Worm (Caenorhabditis elegans) whole organism, L1 larva: ENCODE results near the gene B0281.3.

ENCODE experiments used
- C16A3.4 ChIP-seq: fragments of 150-350 bp; optimal IDR thresholded peaks from 2 replicates; lab custom pipeline; 2014; ENCODE audit warnings: missing biosample characterization, missing genetic modification characterization
- C34B4.2 ChIP-seq: sonication (generic microtip); optimal IDR thresholded peaks from 2 replicates; lab custom pipeline; 2017; ENCODE audit warnings: mild to moderate bottlenecking, missing genetic modification characterization, missing compliant biosample characterization
- Y116A8C.19 ChIP-seq: sonication (generic microtip); optimal IDR thresholded peaks from 2 replicates; lab custom pipeline; 2016; ENCODE audit warnings: missing compliant biosample characterization, missing genetic modification characterization, borderline replicate concordance
- ama-1 ChIP-seq: fragments of 150-350 bp; optimal IDR thresholded peaks from 2 replicates; lab custom pipeline; 2014
- ceh-63 ChIP-seq: fragments of 200-800 bp; sonication (Bioruptor generic); optimal IDR thresholded peaks from 2 replicates; lab custom pipeline; 2018; ENCODE audit warnings: mild to moderate bottlenecking, missing genetic modification characterization, missing compliant biosample characterization
- ceh-8 ChIP-seq: fragments of 200-800 bp; sonication (Bioruptor generic); optimal IDR thresholded peaks from 2 replicates; lab custom pipeline; 2018; ENCODE audit warnings: mild to moderate bottlenecking, missing genetic modification characterization, moderate library complexity, missing compliant biosample characterization
- ces-1 ChIP-seq: fragments of 150-350 bp; optimal IDR thresholded peaks from 2 replicates; lab custom pipeline; 2014; ENCODE audit warnings: missing biosample characterization, missing genetic modification reagents, missing genetic modification characterization
- dpl-1 ChIP-seq, 3 experiments: fragments of 150-350 bp in 2 of 3; sonication (generic microtip) in 1 of 3; optimal IDR thresholded peaks; 2 replicates each; lab custom pipeline; 2014 to 2017; ENCODE audit warnings: missing biosample characterization in 3 of 3, missing genetic modification characterization in 3 of 3, missing genetic modification reagents in 3 of 3
- dsc-1 ChIP-seq: sonication (generic microtip); optimal IDR thresholded peaks from 2 replicates; lab custom pipeline; 2016; ENCODE audit warnings: mild to moderate bottlenecking, missing genetic modification characterization, missing compliant biosample characterization
- egl-13 ChIP-seq: sonication (generic microtip); optimal IDR thresholded peaks from 2 replicates; lab custom pipeline; 2016; ENCODE audit warnings: missing genotype, missing genetic modification reagents, missing genetic modification characterization, missing compliant biosample characterization
- elt-3 ChIP-seq, 6 experiments: fragments of 150-350 bp in 1 of 6; sonication (generic microtip); optimal IDR thresholded peaks; 2 replicates each; lab custom pipeline; 2017 to 2018; ENCODE audit warnings: missing biosample characterization in 6 of 6, missing genetic modification characterization in 6 of 6, inconsistent platforms in 1 of 6
- fkh-10 ChIP-seq: sonication (generic microtip); optimal IDR thresholded peaks from 2 replicates; lab custom pipeline; 2017; ENCODE audit warnings: missing biosample characterization, missing genetic modification reagents, missing genetic modification characterization
- fkh-4 ChIP-seq: sonication (generic microtip); optimal IDR thresholded peaks from 2 replicates; lab custom pipeline; 2016; ENCODE audit warnings: missing compliant biosample characterization, missing genetic modification characterization, borderline replicate concordance
- hpl-2 ChIP-seq: fragments of 150-350 bp; optimal IDR thresholded peaks from 2 replicates; lab custom pipeline; 2014; ENCODE audit warnings: missing biosample characterization, missing genetic modification reagents, missing genetic modification characterization
- isw-1 ChIP-seq: fragments of 200-800 bp; sonication (Bioruptor generic); IDR thresholded peaks from 2 replicates; pipeline ENCODE4 v1.3.6; 2022; ENCODE audit warnings: missing genetic modification characterization, missing compliant biosample characterization
- jun-1 ChIP-seq: fragments of 150-350 bp; optimal IDR thresholded peaks from 2 replicates; lab custom pipeline; 2014; ENCODE audit warnings: missing biosample characterization, missing genetic modification reagents, missing genetic modification characterization
- lin-13 ChIP-seq: fragments of 150-350 bp; optimal IDR thresholded peaks from 2 replicates; lab custom pipeline; 2014; ENCODE audit warnings: missing biosample characterization, missing genetic modification reagents, missing genetic modification characterization
- lin-14 ChIP-seq: fragments of 200-800 bp; sonication (Bioruptor generic); optimal IDR thresholded peaks from 2 replicates; lab custom pipeline; 2018; ENCODE audit warnings: mild to moderate bottlenecking, missing genetic modification characterization, moderate library complexity, missing compliant biosample characterization
- lin-39 ChIP-seq: fragments of 150-350 bp; optimal IDR thresholded peaks from 2 replicates; lab custom pipeline; 2014; ENCODE audit warnings: missing biosample characterization, missing genetic modification reagents, missing genetic modification characterization
- lsy-2 ChIP-seq, 2 experiments: fragments of 150-350 bp; optimal IDR thresholded peaks; 2 replicates each; lab custom pipeline; 2014; ENCODE audit warnings: missing biosample characterization in 2 of 2, missing genetic modification characterization in 2 of 2
- mdl-1 ChIP-seq, 2 experiments: fragments of 150-350 bp; optimal IDR thresholded peaks; 2 replicates each; lab custom pipeline; 2014 to 2017; ENCODE audit warnings: missing biosample characterization in 2 of 2, missing genetic modification characterization in 2 of 2, inconsistent platforms in 1 of 2
- mef-2 ChIP-seq: fragments of 150-350 bp; optimal IDR thresholded peaks from 2 replicates; lab custom pipeline; 2014; ENCODE audit warnings: missing biosample characterization, missing genetic modification characterization
- mep-1 ChIP-seq: fragments of 150-350 bp; optimal IDR thresholded peaks from 2 replicates; lab custom pipeline; 2014; ENCODE audit warnings: missing biosample characterization, missing genetic modification characterization
- nhr-11 ChIP-seq: fragments of 150-350 bp; optimal IDR thresholded peaks from 2 replicates; lab custom pipeline; 2014; ENCODE audit warnings: missing biosample characterization, missing genetic modification characterization
- nhr-12 ChIP-seq: sonication (generic microtip); optimal IDR thresholded peaks from 2 replicates; lab custom pipeline; 2017; ENCODE audit warnings: missing biosample characterization, missing genetic modification characterization
- nhr-19 ChIP-seq: fragments of 200-800 bp; sonication (Bioruptor generic); conservative IDR thresholded peaks from 2 replicates; pipeline ENCODE4 v1.3.6; 2022; ENCODE audit warnings: missing genetic modification characterization, missing compliant biosample characterization
- nhr-71 ChIP-seq: sonication (generic microtip); optimal IDR thresholded peaks from 2 replicates; lab custom pipeline; 2016; ENCODE audit warnings: mild to moderate bottlenecking, missing genetic modification characterization, moderate library complexity, missing compliant biosample characterization
- nhr-77 ChIP-seq: fragments of 150-350 bp; optimal IDR thresholded peaks from 2 replicates; lab custom pipeline; 2014; ENCODE audit warnings: missing biosample characterization, missing genetic modification characterization
- nhr-85 ChIP-seq: sonication (generic microtip); peaks from one replicate; lab custom pipeline; 2016; ENCODE audit warnings: missing genetic modification characterization, inconsistent platforms, missing compliant biosample characterization
- nhr-90 ChIP-seq: sonication (generic microtip); optimal IDR thresholded peaks from 2 replicates; lab custom pipeline; 2016; ENCODE audit warnings: mild to moderate bottlenecking, missing genetic modification characterization, missing compliant biosample characterization; ENCODE audit not compliant: poor library complexity
- pag-3 ChIP-seq: sonication (generic microtip); optimal IDR thresholded peaks from 2 replicates; lab custom pipeline; 2017; ENCODE audit warnings: missing genetic modification characterization, mild to moderate bottlenecking, missing compliant biosample characterization, antibody characterized with exemption, borderline replicate concordance; ENCODE audit not compliant: insufficient read depth
- pax-3 ChIP-seq: fragments of 200-800 bp; sonication (Bioruptor generic); optimal IDR thresholded peaks from 2 replicates; lab custom pipeline; 2018; ENCODE audit warnings: mild to moderate bottlenecking, missing genetic modification characterization, moderate library complexity, missing compliant biosample characterization
- rnt-1 ChIP-seq: sonication (generic microtip); optimal IDR thresholded peaks from 2 replicates; lab custom pipeline; 2016; ENCODE audit warnings: mild to moderate bottlenecking, missing genetic modification characterization, moderate library complexity, missing compliant biosample characterization
- snpc-4 ChIP-seq: fragments of 150-350 bp; optimal IDR thresholded peaks from 2 replicates; lab custom pipeline; 2014; ENCODE audit warnings: missing biosample characterization, missing genetic modification characterization
- sox-4 ChIP-seq: sonication (generic microtip); optimal IDR thresholded peaks from 2 replicates; lab custom pipeline; 2016; ENCODE audit warnings: missing genetic modification characterization, missing compliant biosample characterization
- sup-37 ChIP-seq: fragments of 200-800 bp; sonication (Bioruptor generic); optimal IDR thresholded peaks from 2 replicates; lab custom pipeline; 2018; ENCODE audit warnings: mild to moderate bottlenecking, missing genetic modification characterization, missing compliant biosample characterization
- swsn-7 ChIP-seq: sonication (generic microtip); optimal IDR thresholded peaks from 2 replicates; lab custom pipeline; 2016; ENCODE audit warnings: missing genetic modification characterization, missing compliant biosample characterization
- unc-130 ChIP-seq: fragments of 150-350 bp; optimal IDR thresholded peaks from 2 replicates; lab custom pipeline; 2017; ENCODE audit warnings: missing biosample characterization, missing genetic modification characterization, inconsistent platforms
- unc-30 ChIP-seq: sonication (generic microtip); optimal IDR thresholded peaks from 2 replicates; lab custom pipeline; 2017; ENCODE audit warnings: missing biosample characterization, missing genetic modification characterization
- unc-86 ChIP-seq: sonication (generic microtip); optimal IDR thresholded peaks from 2 replicates; lab custom pipeline; 2016; ENCODE audit warnings: missing genetic modification characterization, missing compliant biosample characterization
- unc-98 ChIP-seq: fragments of 200-800 bp; sonication (Bioruptor generic); IDR thresholded peaks from 2 replicates; pipeline ENCODE4 v1.3.6; 2022; ENCODE audit warnings: missing genetic modification characterization, missing compliant biosample characterization
- zag-1 ChIP-seq: fragments of 150-350 bp; optimal IDR thresholded peaks from 2 replicates; lab custom pipeline; 2014; ENCODE audit warnings: missing biosample characterization, missing genetic modification characterization

Gene B0281.3

DNA sequence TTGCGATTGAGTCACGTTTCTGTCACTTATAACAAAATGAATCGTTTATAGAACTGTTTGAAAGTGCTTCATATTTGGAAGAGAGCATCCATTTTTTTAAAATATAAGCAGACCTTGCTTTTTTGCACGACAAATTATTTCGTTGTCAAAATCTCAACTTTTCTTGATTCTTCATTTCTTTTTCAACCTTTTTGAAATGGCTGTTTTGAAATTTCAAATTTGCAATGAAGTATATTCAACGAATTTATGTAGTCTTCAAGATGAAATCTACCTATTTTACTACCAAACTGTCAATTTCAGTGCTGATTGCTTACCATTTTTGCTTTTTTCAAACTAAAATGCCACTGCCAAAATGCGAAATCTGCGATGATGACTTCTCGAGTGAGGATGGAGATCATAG is at the start of gene B0281.3:
Gene B0281.3 (plus strand): TSS at position 301 of the 400 bp plus-strand sequence.
- TF ChIP-seq dsc-1 = no peak
- no peak for TF ChIP-seq unc-86 (tag; lab: Kevin White, UChicago)
- TF ChIP-seq lsy-2 (tag; optimal IDR thresholded peaks at IDR 0.05; lab: Kevin White, UChicago) = no peak
- no peak for TF ChIP-seq nhr-71 (tag; lab: Kevin White, UChicago)
- TF ChIP-seq unc-30 = no peak
- no peak for TF ChIP-seq nhr-19 (GFP tag; lab: Robert Waterston, UW)
- no peak for TF ChIP-seq unc-130
- TF ChIP-seq isw-1 (GFP tag; lab: Robert Waterston, UW) = no peak
- no peak for TF ChIP-seq mep-1 (tag; lab: Kevin White, UChicago)
- TF ChIP-seq pax-3 = no peak
- TF ChIP-seq nhr-77 (tag; lab: Kevin White, UChicago) = no peak
- no peak for TF ChIP-seq hpl-2 (GFP tag; lab: Kevin White, UChicago)

DNA sequence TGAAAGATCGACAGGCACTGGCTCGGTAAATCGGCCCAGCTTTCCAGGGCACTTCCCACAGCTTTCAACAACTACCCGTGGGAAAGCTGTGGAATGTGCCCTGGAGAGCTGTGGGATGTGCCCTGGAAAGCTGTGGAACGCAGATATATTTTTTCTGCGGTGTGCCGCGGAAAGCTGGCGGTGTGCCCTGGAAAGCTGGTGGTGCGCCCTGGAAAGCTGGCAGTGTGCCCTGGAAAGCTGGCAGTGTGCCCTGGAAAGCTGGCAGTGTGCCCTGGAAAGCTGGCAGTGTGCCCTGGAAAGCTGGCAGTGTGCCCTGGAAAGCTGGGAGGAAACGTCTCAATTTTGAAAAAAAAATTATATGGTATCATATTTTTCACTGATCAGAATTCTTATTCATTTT is 33.1 kb upstream of the B0281.3 start:
- TF ChIP-seq nhr-77 (tag; lab: Kevin White, UChicago) (no peak), lin-13 (GFP tag; lab: Kevin White, UChicago) (no peak), zag-1 (tag; lab: Kevin White, UChicago) (no peak), nhr-85 (tag; lab: Kevin White, UChicago) (no peak), C34B4.2 (tag; lab: Kevin White, UChicago) (no peak), dpl-1 (GFP tag; optimal IDR thresholded peaks at IDR 0.05; lab: Kevin White, UChicago) (no peak), lin-39 (tag; lab: Kevin White, UChicago) (no peak), rnt-1 (no peak), ama-1 (no peak), elt-3 (tag; optimal IDR thresholded peaks at IDR 0.05; lab: Kevin White, UChicago) (no peak), unc-86 (tag; lab: Kevin White, UChicago) (no peak), egl-13 (tag; lab: Kevin White, UChicago) (no peak), C16A3.4 (no peak), sox-4 (tag; lab: Kevin White, UChicago) (no peak), mdl-1 (tag; optimal IDR thresholded peaks at IDR 0.05; lab: Kevin White, UChicago) (no peak), unc-130 (no peak), sup-37 (GFP tag; lab: Kevin White, UChicago) (no peak), fkh-10 (no peak)

DNA sequence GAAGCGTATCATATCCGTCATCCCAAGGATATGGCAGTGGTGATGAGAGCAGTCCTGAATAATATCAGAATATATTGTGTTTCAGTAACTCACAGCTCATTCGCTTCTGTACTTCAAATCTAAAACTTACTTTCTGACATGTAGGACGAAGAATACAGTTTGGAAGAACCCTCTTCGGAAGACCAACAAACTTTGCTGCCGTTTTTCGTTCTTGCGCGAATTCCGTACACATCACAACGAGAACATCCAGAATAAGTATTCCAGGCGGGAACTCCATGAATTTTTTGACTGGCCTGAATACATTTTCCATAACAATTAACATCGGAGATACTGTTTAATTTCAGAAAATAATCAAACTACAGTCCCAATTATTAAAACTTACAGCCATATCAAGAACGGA is 29.4 kb upstream of the B0281.3 start, which contains the start of gene K09F6.15:
Gene K09F6.15 (minus strand): TSS at position 101 of the 400 bp plus-strand sequence.
- no peak for TF ChIP-seq nhr-90 (tag; lab: Kevin White, UChicago)
- no peak for TF ChIP-seq pag-3 (tag; lab: Kevin White, UChicago)
- TF ChIP-seq hpl-2 (GFP tag; lab: Kevin White, UChicago) = no peak
- TF ChIP-seq nhr-19 (GFP tag; lab: Robert Waterston, UW) = no peak
- no peak for TF ChIP-seq swsn-7 (tag; lab: Kevin White, UChicago)
- TF ChIP-seq unc-98 = no peak
- no peak for TF ChIP-seq ces-1 (GFP tag; lab: Kevin White, UChicago)
- TF ChIP-seq lin-14 (GFP tag; lab: Kevin White, UChicago) = no peak
- TF ChIP-seq snpc-4 (tag; lab: Kevin White, UChicago) = no peak
- no peak for TF ChIP-seq dpl-1 (GFP tag; optimal IDR thresholded peaks at IDR 0.05; lab: Kevin White, UChicago)
- no peak for TF ChIP-seq fkh-4 (tag; lab: Kevin White, UChicago)
- TF ChIP-seq ceh-8 (GFP tag; lab: Kevin White, UChicago) = no peak
- TF ChIP-seq nhr-11 = no peak
- TF ChIP-seq nhr-12 = no peak
- no peak for TF ChIP-seq jun-1 (tag; lab: Kevin White, UChicago)
- no peak for TF ChIP-seq C34B4.2 (tag; lab: Kevin White, UChicago)
- no peak for TF ChIP-seq ceh-63 (GFP tag; lab: Kevin White, UChicago)
- no peak for TF ChIP-seq mef-2 (tag; lab: Kevin White, UChicago)
- TF ChIP-seq Y116A8C.19 (tag; lab: Kevin White, UChicago) = no peak
